Fruit fly (Drosophila melanogaster) whole organism, embryonic: ENCODE results near the gene ppk20.

Experiments
- CG14050 ChIP-seq: fragments of 200-800 bp; sonication (Bioruptor generic); IDR thresholded peaks from 3 replicates; pipeline ENCODE4 v1.3.6; 2022; ENCODE audit warnings: missing biosample characterization, missing genetic modification characterization
- CG8359 ChIP-seq: fragments of 200-800 bp; sonication (Bioruptor generic); optimal IDR thresholded peaks from 2 replicates; lab custom pipeline; 2017; ENCODE audit warnings: missing biosample characterization, mild to moderate bottlenecking, missing genetic modification characterization, borderline replicate concordance

DNA sequence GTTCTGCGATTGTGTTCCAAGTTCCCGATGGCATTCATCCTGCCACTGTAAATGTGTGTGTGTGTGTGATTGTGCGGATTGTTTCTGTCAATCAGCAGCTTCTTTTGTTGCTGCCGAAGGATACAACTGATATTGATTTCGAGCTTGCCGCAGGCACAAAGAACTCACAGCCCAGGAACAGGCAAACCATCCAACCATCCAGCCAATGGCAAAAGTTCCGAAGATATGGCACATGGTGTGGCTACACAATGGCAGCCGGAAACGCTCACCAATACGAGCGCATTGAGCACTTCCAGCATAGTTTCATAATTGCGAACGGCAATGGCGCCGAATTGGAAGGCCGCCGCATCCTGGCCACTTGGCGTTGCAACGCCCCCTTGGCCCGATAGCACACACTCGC is 33.1 kb upstream of the ppk20 start:
- TF ChIP-seq CG8359 (GFP tag; lab: Kevin White, UChicago) (no peak), CG14050 (GFP tag; lab: Robert Waterston, UW) (no peak)
